Fruit fly (Drosophila melanogaster) whole organism, pupa: Measurements from ENCODE around the gene ppk28.

Experiments used
- CG10348 ChIP-seq: fragments of 200-800 bp; sonication (Bioruptor generic); IDR thresholded peaks from 2 replicates; pipeline ENCODE4 v1.3.6; 2022; ENCODE audit warnings: missing biosample characterization, missing genetic modification characterization
- CG14655 ChIP-seq: fragments of 200-800 bp; sonication (Bioruptor generic); optimal IDR thresholded peaks from 3 replicates; lab custom pipeline; 2017; ENCODE audit warnings: mild to moderate bottlenecking, missing biosample characterization, missing genetic modification reagents, missing genetic modification characterization
- CG15710 ChIP-seq: fragments of 200-800 bp; sonication (Bioruptor generic); optimal IDR thresholded peaks from 2 replicates; lab custom pipeline; 2018; ENCODE audit warnings: missing biosample characterization, mild to moderate bottlenecking, missing genetic modification characterization, moderate library complexity
- CG17806 ChIP-seq: fragments of 200-800 bp; sonication (Bioruptor generic); optimal IDR thresholded peaks from 2 replicates; lab custom pipeline; 2018; ENCODE audit warnings: missing biosample characterization, mild to moderate bottlenecking, missing genetic modification characterization, moderate library complexity
- CG34367 ChIP-seq: fragments of 200-800 bp; sonication (Bioruptor generic); optimal IDR thresholded peaks from 2 replicates; lab custom pipeline; 2018; ENCODE audit warnings: missing biosample characterization, mild to moderate bottlenecking, missing genetic modification characterization
- CG4496 ChIP-seq: fragments of 200-800 bp; sonication (Bioruptor generic); IDR thresholded peaks from 3 replicates; pipeline ENCODE4 v1.3.6; 2022; ENCODE audit warnings: missing biosample characterization, missing genetic modification characterization
- CG8301 ChIP-seq: fragments of 200-800 bp; sonication (Bioruptor generic); optimal IDR thresholded peaks from 2 replicates; lab custom pipeline; 2018; ENCODE audit warnings: missing biosample characterization, mild to moderate bottlenecking, missing genetic modification characterization
- CG9948 ChIP-seq: fragments of 200-800 bp; sonication (Bioruptor generic); optimal IDR thresholded peaks from 2 replicates; lab custom pipeline; 2018; ENCODE audit warnings: missing biosample characterization, mild to moderate bottlenecking, missing genetic modification characterization, moderate library complexity
- EcR ChIP-seq: fragments of 200-800 bp; sonication (Bioruptor generic); optimal IDR thresholded peaks from 3 replicates; lab custom pipeline; 2019; ENCODE audit warnings: missing biosample characterization, missing genetic modification characterization, mild to moderate bottlenecking, moderate library complexity, missing genetic modification reagents
- Pif1A ChIP-seq: fragments of 200-800 bp; sonication (Bioruptor generic); optimal IDR thresholded peaks from 3 replicates; lab custom pipeline; 2016; ENCODE audit warnings: missing biosample characterization, missing genetic modification characterization
- Snoo ChIP-seq: fragments of 200-800 bp; sonication (Bioruptor generic); optimal IDR thresholded peaks from 3 replicates; lab custom pipeline; 2017; ENCODE audit warnings: missing biosample characterization, mild to moderate bottlenecking, missing genetic modification characterization, inconsistent platforms
- fd96Ca ChIP-seq: fragments of 200-800 bp; sonication (Bioruptor generic); IDR thresholded peaks from 3 replicates; pipeline ENCODE4 v1.3.6; 2022; ENCODE audit warnings: missing biosample characterization, missing genetic modification characterization
- gl ChIP-seq: fragments of 200-800 bp; sonication (Bioruptor generic); optimal IDR thresholded peaks from 2 replicates; lab custom pipeline; 2018; ENCODE audit warnings: missing biosample characterization, mild to moderate bottlenecking, missing genetic modification characterization
- rn ChIP-seq: fragments of 200-800 bp; sonication (Bioruptor generic); IDR thresholded peaks from 2 replicates; pipeline ENCODE4 v1.3.6; 2022; ENCODE audit warnings: missing biosample characterization, missing genetic modification characterization

DNA sequence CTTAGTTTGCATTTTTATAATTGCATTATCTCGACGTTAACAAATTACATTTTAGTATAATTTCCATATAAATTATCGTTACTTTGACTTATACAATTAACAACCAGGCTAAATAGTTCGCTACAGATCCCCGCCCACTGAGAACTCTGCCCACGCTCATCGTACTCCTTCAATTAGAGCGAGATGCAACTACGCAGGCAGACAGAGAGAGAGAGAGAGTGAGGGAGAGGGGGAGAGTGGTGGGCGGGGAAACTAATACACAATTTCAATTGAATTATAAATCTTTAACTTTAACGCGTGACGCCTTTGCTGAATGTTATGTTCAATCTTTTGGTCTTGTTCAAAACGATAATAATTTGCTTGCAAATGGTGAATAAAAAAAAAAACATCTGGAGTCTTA, 7.7 kb upstream of the ppk28 start:
- TF ChIP-seq CG34367 (tag; lab: Kevin White, UChicago), result no peak
- TF ChIP-seq CG17806 (tag; lab: Kevin White, UChicago), result no peak
- TF ChIP-seq CG4496 (GFP tag; lab: Robert Waterston, UW), result no peak
- TF ChIP-seq CG10348 (GFP tag; lab: Robert Waterston, UW), result no peak
- TF ChIP-seq EcR, result no peak
- TF ChIP-seq CG8301 (tag; lab: Kevin White, UChicago), result no peak
- no peak for TF ChIP-seq rn (GFP tag; lab: Robert Waterston, UW)
- no peak for TF ChIP-seq CG14655 (GFP tag; lab: Kevin White, UChicago)
- TF ChIP-seq Snoo (tag; lab: Kevin White, UChicago), result no peak
- no peak for TF ChIP-seq Pif1A (GFP tag; lab: Kevin White, UChicago)
- TF ChIP-seq CG15710 (tag; lab: Kevin White, UChicago), result no peak
- no peak for TF ChIP-seq gl
- TF ChIP-seq fd96Ca (GFP tag; lab: Robert Waterston, UW), result no peak
- no peak for TF ChIP-seq CG9948 (tag; lab: Kevin White, UChicago)
